Fruit fly (Drosophila melanogaster) whole organism, embryonic: ENCODE data around the gene CG31549.

Experiments used
- ATbp ChIP-seq: fragments of 200-800 bp; sonication (Bioruptor generic); optimal IDR thresholded peaks from 2 replicates; lab custom pipeline; 2017; ENCODE audit warnings: missing biosample characterization, mild to moderate bottlenecking, missing genetic modification characterization, missing genetic modification reagents
- Atf-2 ChIP-seq: fragments of 200-800 bp; sonication (Bioruptor generic); optimal IDR thresholded peaks from 2 replicates; lab custom pipeline; 2016; ENCODE audit warnings: missing biosample characterization, missing genetic modification characterization
- BtbVII ChIP-seq: fragments of 200-800 bp; sonication (Bioruptor generic); optimal IDR thresholded peaks from 3 replicates; lab custom pipeline; 2017; ENCODE audit warnings: missing biosample characterization, mild to moderate bottlenecking, missing genetic modification characterization
- Bteb2 ChIP-seq: fragments of 200-800 bp; sonication (Bioruptor generic); optimal IDR thresholded peaks from 2 replicates; lab custom pipeline; 2016; ENCODE audit warnings: missing biosample characterization, missing genetic modification characterization
- CG11456 ChIP-seq: fragments of 200-800 bp; sonication (Bioruptor generic); IDR thresholded peaks from 3 replicates; pipeline ENCODE4 v1.3.6; 2022; ENCODE audit warnings: missing biosample characterization, missing genetic modification characterization
- CG14014 ChIP-seq: fragments of 200-800 bp; sonication (Bioruptor generic); IDR thresholded peaks from 2 replicates; pipeline ENCODE4 v1.3.6; 2022; ENCODE audit warnings: missing biosample characterization, missing genetic modification characterization
- CG14965 ChIP-seq: fragments of 200-800 bp; sonication (Bioruptor generic); optimal IDR thresholded peaks from 2 replicates; lab custom pipeline; 2016; ENCODE audit warnings: missing biosample characterization, missing genetic modification characterization, borderline replicate concordance
- CG15479 ChIP-seq: fragments of 200-800 bp; sonication (Bioruptor generic); optimal IDR thresholded peaks from 3 replicates; lab custom pipeline; 2019; ENCODE audit warnings: missing biosample characterization, mild to moderate bottlenecking, missing genetic modification characterization, moderate library complexity
- CG17359 ChIP-seq: fragments of 200-800 bp; sonication (Bioruptor generic); optimal IDR thresholded peaks from 3 replicates; lab custom pipeline; 2018; ENCODE audit warnings: missing biosample characterization, mild to moderate bottlenecking, missing genetic modification characterization, moderate library complexity
- CG31365 ChIP-seq: fragments of 200-800 bp; sonication (Bioruptor generic); optimal IDR thresholded peaks from 2 replicates; lab custom pipeline; 2018; ENCODE audit warnings: missing biosample characterization, mild to moderate bottlenecking, missing genetic modification characterization
- CG32532 ChIP-seq: fragments of 200-800 bp; sonication (Bioruptor generic); IDR thresholded peaks from 2 replicates; pipeline ENCODE4 v1.3.6; 2022; ENCODE audit warnings: missing biosample characterization, missing genetic modification characterization
- CG42726 ChIP-seq: fragments of 200-800 bp; sonication (Bioruptor generic); IDR thresholded peaks from 2 replicates; pipeline ENCODE4 v1.3.6; 2022; ENCODE audit warnings: missing biosample characterization, missing genetic modification characterization; ENCODE audit not compliant: partially characterized antibody
- CG4328 ChIP-seq: fragments of 200-800 bp; sonication (Bioruptor generic); optimal IDR thresholded peaks from 3 replicates; lab custom pipeline; 2017; ENCODE audit warnings: missing biosample characterization, missing genetic modification reagents, missing genetic modification characterization
- CG6254 ChIP-seq: fragments of 200-800 bp; sonication (Bioruptor generic); optimal IDR thresholded peaks from 3 replicates; lab custom pipeline; 2017; ENCODE audit warnings: mild to moderate bottlenecking, missing biosample characterization, missing genetic modification reagents, missing genetic modification characterization
- CG7271 ChIP-seq: fragments of 200-800 bp; sonication (Bioruptor generic); optimal IDR thresholded peaks from 2 replicates; lab custom pipeline; 2018; ENCODE audit warnings: missing biosample characterization, mild to moderate bottlenecking, missing genetic modification characterization, moderate library complexity
- CG8089 ChIP-seq: fragments of 200-800 bp; sonication (Bioruptor generic); optimal IDR thresholded peaks from 3 replicates; lab custom pipeline; 2016; ENCODE audit warnings: missing biosample characterization, missing genetic modification characterization
- D19B ChIP-seq: fragments of 200-800 bp; sonication (Bioruptor generic); optimal IDR thresholded peaks from 2 replicates; lab custom pipeline; 2017; ENCODE audit warnings: missing biosample characterization, mild to moderate bottlenecking, missing genetic modification characterization
- Dad ChIP-seq: fragments of 200-800 bp; sonication (Bioruptor generic); optimal IDR thresholded peaks from 3 replicates; lab custom pipeline; 2016; ENCODE audit warnings: missing biosample characterization, missing genetic modification characterization
- ERR ChIP-seq: fragments of 200-800 bp; sonication (Bioruptor generic); optimal IDR thresholded peaks from 2 replicates; lab custom pipeline; 2016; ENCODE audit warnings: missing biosample characterization, missing genetic modification characterization
- HLH4C ChIP-seq: fragments of 200-800 bp; sonication (Bioruptor generic); IDR thresholded peaks from 3 replicates; pipeline ENCODE4 v1.3.6; 2022; ENCODE audit warnings: missing biosample characterization, missing genetic modification characterization; ENCODE audit not compliant: partially characterized antibody
- HLH54F ChIP-seq: fragments of 200-800 bp; sonication (Bioruptor generic); optimal IDR thresholded peaks from 3 replicates; lab custom pipeline; 2016; ENCODE audit warnings: missing biosample characterization, missing genetic modification characterization
- Hr3 ChIP-seq: fragments of 200-800 bp; sonication (Bioruptor generic); optimal IDR thresholded peaks from 3 replicates; lab custom pipeline; 2016; ENCODE audit warnings: missing biosample characterization, missing genetic modification characterization
- Lim3 ChIP-seq: fragments of 200-800 bp; sonication (Bioruptor generic); IDR thresholded peaks from 2 replicates; pipeline ENCODE4 v1.3.6; 2022; ENCODE audit warnings: missing biosample characterization, missing genetic modification characterization
- Oaz ChIP-seq: fragments of 200-800 bp; sonication (Bioruptor generic); IDR thresholded peaks from 2 replicates; pipeline ENCODE4 v1.3.6; 2022; ENCODE audit warnings: missing biosample characterization, missing genetic modification characterization
- Pdp1 ChIP-seq, 2 experiments: fragments of 200-800 bp; sonication (Bioruptor generic); optimal IDR thresholded peaks; 3 replicates each; lab custom pipeline; 2016; ENCODE audit warnings: missing biosample characterization in 2 of 2, missing genetic modification characterization in 2 of 2, mild to moderate bottlenecking in 1 of 2, moderate library complexity in 1 of 2
- Sry-β ChIP-seq: fragments of 200-800 bp; sonication (Bioruptor generic); optimal IDR thresholded peaks from 2 replicates; lab custom pipeline; 2018; ENCODE audit warnings: missing biosample characterization, mild to moderate bottlenecking, missing genetic modification characterization, moderate library complexity
- ac ChIP-seq: fragments of 200-800 bp; sonication (Bioruptor generic); optimal IDR thresholded peaks from 3 replicates; lab custom pipeline; 2017; ENCODE audit warnings: missing biosample characterization, mild to moderate bottlenecking, missing genetic modification characterization
- az2 ChIP-seq: fragments of 200-800 bp; sonication (Bioruptor generic); optimal IDR thresholded peaks from 3 replicates; lab custom pipeline; 2016; ENCODE audit warnings: missing biosample characterization, missing genetic modification characterization
- ci ChIP-seq: fragments of 200-800 bp; sonication (Bioruptor generic); IDR thresholded peaks from 3 replicates; pipeline ENCODE4 v1.3.6; 2022; ENCODE audit warnings: missing biosample characterization, missing genetic modification characterization
- crc ChIP-seq: fragments of 200-800 bp; sonication (Bioruptor generic); optimal IDR thresholded peaks from 2 replicates; lab custom pipeline; 2016; ENCODE audit warnings: missing biosample characterization, missing genetic modification characterization
- croc ChIP-seq: fragments of 200-800 bp; sonication (Bioruptor generic); conservative IDR thresholded peaks from 3 replicates; pipeline ENCODE4 v1.3.6; 2022; ENCODE audit warnings: missing biosample characterization, missing genetic modification characterization
- danr ChIP-seq: fragments of 200-800 bp; sonication (Bioruptor generic); IDR thresholded peaks from 2 replicates; pipeline ENCODE4 v1.3.6; 2022; ENCODE audit warnings: missing biosample characterization, missing genetic modification characterization
- dati ChIP-seq: fragments of 200-800 bp; sonication (Bioruptor generic); IDR thresholded peaks from 2 replicates; pipeline ENCODE4 v1.3.6; 2022; ENCODE audit warnings: missing biosample characterization, missing genetic modification characterization
- dmrt99B ChIP-seq: fragments of 200-800 bp; sonication (Bioruptor generic); optimal IDR thresholded peaks from 2 replicates; lab custom pipeline; 2018; ENCODE audit warnings: missing biosample characterization, mild to moderate bottlenecking, missing genetic modification characterization, moderate library complexity
- dpn ChIP-seq, 2 experiments: fragments of 200-800 bp; sonication (Bioruptor generic); optimal IDR thresholded peaks; 3 replicates each; lab custom pipeline; 2016; ENCODE audit warnings: missing biosample characterization in 2 of 2, missing genetic modification characterization in 2 of 2
- emc ChIP-seq: fragments of 200-800 bp; sonication (Bioruptor generic); optimal IDR thresholded peaks from 2 replicates; lab custom pipeline; 2016; ENCODE audit warnings: missing biosample characterization, missing genetic modification characterization
- exex ChIP-seq: fragments of 200-800 bp; sonication (Bioruptor generic); optimal IDR thresholded peaks from 4 replicates; lab custom pipeline; 2018; ENCODE audit warnings: missing biosample characterization, mild to moderate bottlenecking, missing genetic modification characterization, moderate library complexity
- gem ChIP-seq: fragments of 200-800 bp; sonication (Bioruptor generic); optimal IDR thresholded peaks from 2 replicates; lab custom pipeline; 2019; ENCODE audit warnings: missing biosample characterization, mild to moderate bottlenecking, missing genetic modification characterization, moderate library complexity
- gro ChIP-seq: fragments of 200-800 bp; sonication (Bioruptor generic); optimal IDR thresholded peaks from 2 replicates; lab custom pipeline; 2016; ENCODE audit warnings: missing biosample characterization, missing genetic modification characterization
- hb ChIP-seq: fragments of 200-800 bp; sonication (Bioruptor generic); IDR thresholded peaks from 3 replicates; pipeline ENCODE4 v1.3.6; 2022; ENCODE audit warnings: missing biosample characterization, missing genetic modification characterization; ENCODE audit not compliant: partially characterized antibody
- jing ChIP-seq: fragments of 200-800 bp; sonication (Bioruptor generic); optimal IDR thresholded peaks from 2 replicates; lab custom pipeline; 2018; ENCODE audit warnings: missing biosample characterization, mild to moderate bottlenecking, missing genetic modification characterization
- ken ChIP-seq: fragments of 200-800 bp; sonication (Bioruptor generic); IDR thresholded peaks from 3 replicates; pipeline ENCODE4 v1.3.6; 2022; ENCODE audit warnings: missing biosample characterization, missing genetic modification characterization
- lov ChIP-seq, 2 experiments: fragments of 200-800 bp in 1 of 2; fragments of >200 bp in 1 of 2; sonication (Bioruptor generic) in 1 of 2; IDR thresholded peaks in 1 of 2; optimal IDR thresholded peaks in 1 of 2; 2 replicates in 1 of 2; 3 replicates in 1 of 2; pipeline versions ENCODE4 v1.3.6 to Lab custom; 2017 to 2022; ENCODE audit warnings: missing biosample characterization in 1 of 2, missing genetic modification characterization in 1 of 2
- nmo ChIP-seq: fragments of 200-800 bp; sonication (Bioruptor generic); optimal IDR thresholded peaks from 2 replicates; lab custom pipeline; 2018; ENCODE audit warnings: missing biosample characterization, mild to moderate bottlenecking, missing genetic modification characterization, moderate library complexity
- oc ChIP-seq: fragments of 200-800 bp; sonication (Bioruptor generic); optimal IDR thresholded peaks from 2 replicates; lab custom pipeline; 2018; ENCODE audit warnings: missing biosample characterization, mild to moderate bottlenecking, missing genetic modification characterization, moderate library complexity
- phol ChIP-seq: fragments of 200-800 bp; sonication (Bioruptor generic); optimal IDR thresholded peaks from 3 replicates; lab custom pipeline; 2018; ENCODE audit warnings: missing biosample characterization, mild to moderate bottlenecking, missing genetic modification characterization, moderate library complexity
- seq ChIP-seq: fragments of 200-800 bp; sonication (Bioruptor generic); IDR thresholded peaks from 2 replicates; pipeline ENCODE4 v1.3.6; 2022; ENCODE audit warnings: missing biosample characterization, missing genetic modification characterization
- sisA ChIP-seq: fragments of 200-800 bp; sonication (Bioruptor generic); IDR thresholded peaks from 2 replicates; pipeline ENCODE4 v1.3.6; 2022; ENCODE audit warnings: missing biosample characterization, missing genetic modification characterization
- tin ChIP-seq: fragments of 200-800 bp; sonication (Bioruptor generic); optimal IDR thresholded peaks from 3 replicates; lab custom pipeline; 2016; ENCODE audit warnings: missing biosample characterization, missing genetic modification characterization
- usp ChIP-seq: fragments of >200 bp; optimal IDR thresholded peaks from 2 replicates; lab custom pipeline; 2017; ENCODE audit warnings: missing biosample characterization, missing genetic modification characterization
- wdn ChIP-seq: fragments of 200-800 bp; sonication (Bioruptor generic); IDR thresholded peaks from 2 replicates; pipeline ENCODE4 v1.3.6; 2022; ENCODE audit warnings: missing biosample characterization, missing genetic modification characterization

CG31549 gene

DNA sequence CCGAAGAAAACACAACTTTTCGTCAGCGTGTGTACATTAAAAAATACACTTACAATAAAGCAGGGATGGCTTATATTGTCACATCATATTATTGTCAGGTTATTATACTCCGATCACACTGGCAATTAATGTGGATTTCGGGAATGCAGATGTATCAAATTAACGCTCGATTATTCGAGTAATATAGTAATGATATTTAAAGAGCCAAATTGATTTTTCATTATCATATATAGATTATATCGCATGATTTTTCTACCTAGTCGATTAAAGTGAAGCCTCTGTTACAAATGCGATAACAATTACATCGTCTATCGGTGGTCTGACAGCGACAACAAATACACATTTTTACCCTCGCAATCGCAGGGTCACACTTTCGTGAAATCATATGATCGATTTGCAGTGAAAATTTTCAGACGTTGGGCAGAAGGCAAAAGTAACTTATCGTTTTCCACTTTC is 40.6 kb upstream of the CG31549 start, which contains the start of the genes noi and Vha26 (continued):
- TF ChIP-seq ERR (GFP tag; lab: Kevin White, UChicago) (no peak), crc (GFP tag; lab: Kevin White, UChicago) (no peak), Atf-2 (GFP tag; lab: Kevin White, UChicago) (no peak), wdn (GFP tag; lab: Robert Waterston, UW) (no peak), CG11456 (GFP tag; lab: Robert Waterston, UW) (no peak), nmo (GFP tag; lab: Kevin White, UChicago) (peak; percentile 87), CG15479 (no peak), gem (tag; lab: Kevin White, UChicago) (no peak), CG14965 (GFP tag; lab: Kevin White, UChicago) (no peak), HLH54F (GFP tag; lab: Kevin White, UChicago) (peak; percentile 50), Sry-β (GFP tag; lab: Kevin White, UChicago) (peak; percentile 18), croc (GFP tag; lab: Robert Waterston, UW) (no peak), CG4328 (GFP tag; lab: Kevin White, UChicago) (no peak), ken (no peak), ac (GFP tag; lab: Kevin White, UChicago) (no peak), gro (no peak), oc (tag; lab: Kevin White, UChicago) (no peak), exex (no peak), BtbVII (no peak), dpn (GFP tag; optimal IDR thresholded peaks at IDR 0.05; lab: Kevin White, UChicago) (peak; percentile 16 to 21), Dad (GFP tag; lab: Kevin White, UChicago) (no peak), ci (peak; percentile 23; the same call in 1 of the 3 replicates), Pdp1 (GFP tag; optimal IDR thresholded peaks at IDR 0.05; lab: Kevin White, UChicago) (peak; percentile 4 to 43), D19B (GFP tag; lab: Kevin White, UChicago) (no peak), tin (GFP tag; lab: Kevin White, UChicago) (peak; percentile 39), CG31365 (no peak), usp (GFP tag; lab: Kevin White, UChicago) (no peak), HLH4C (GFP tag; lab: Robert Waterston, UW) (peak; percentile 69), phol (tag; lab: Kevin White, UChicago) (peak; percentile 76), CG17359 (tag; lab: Kevin White, UChicago) (peak; percentile 25), CG6254 (no peak), hb (peak; percentile 59; the same call in 1 of the 3 replicates), dmrt99B (tag; lab: Kevin White, UChicago) (no peak), Oaz (GFP tag; lab: Robert Waterston, UW) (no peak), danr (no peak), sisA (GFP tag; lab: Robert Waterston, UW) (peak; percentile 31; the same call in 1 of the 2 replicates), emc (GFP tag; lab: Kevin White, UChicago) (no peak), ATbp (GFP tag; lab: Kevin White, UChicago) (no peak), CG14014 (no peak), lov (optimal IDR thresholded peaks at IDR 0.05; lab: Kevin White, UChicago) (no peak), lov (GFP tag; IDR thresholded peaks at IDR 0.05; lab: Robert Waterston, UW) (no peak), az2 (GFP tag; lab: Kevin White, UChicago) (peak; percentile 3), Lim3 (GFP tag; lab: Robert Waterston, UW) (no peak), seq (GFP tag; lab: Robert Waterston, UW) (no peak), CG42726 (GFP tag; lab: Robert Waterston, UW) (no peak), CG32532 (GFP tag; lab: Robert Waterston, UW) (peak; percentile 64; the same call in 1 of the 2 replicates), Hr3 (GFP tag; lab: Kevin White, UChicago) (peak; percentile 28), dati (GFP tag; lab: Robert Waterston, UW) (no peak), CG7271 (tag; lab: Kevin White, UChicago) (no peak), jing (GFP tag; lab: Kevin White, UChicago) (no peak), Bteb2 (GFP tag; lab: Kevin White, UChicago) (no peak), CG8089 (GFP tag; lab: Kevin White, UChicago) (no peak)
